Worm (Caenorhabditis elegans) whole organism, mixed stage, embryonic: ENCODE measurements around the gene T05C12.4.

Source experiments
- ceh-43 ChIP-seq: fragments of 200-800 bp; sonication (Bioruptor generic); optimal IDR thresholded peaks from 2 replicates; lab custom pipeline; 2018; ENCODE audit warnings: mild to moderate bottlenecking, missing genetic modification characterization, moderate library complexity, missing compliant biosample characterization
- lin-13 ChIP-seq: fragments of 150-350 bp; optimal IDR thresholded peaks from 2 replicates; lab custom pipeline; 2014; ENCODE audit warnings: missing biosample characterization, missing genetic modification characterization
- nhr-2 ChIP-seq: fragments of 150-350 bp; optimal IDR thresholded peaks from 2 replicates; lab custom pipeline; 2014; ENCODE audit warnings: missing biosample characterization, missing genetic modification characterization
- nhr-28 ChIP-seq: fragments of 150-350 bp; optimal IDR thresholded peaks from 2 replicates; lab custom pipeline; 2014; ENCODE audit warnings: missing biosample characterization, missing genetic modification characterization
- snpc-4 ChIP-seq: fragments of 150-350 bp; optimal IDR thresholded peaks from 2 replicates; lab custom pipeline; 2014; ENCODE audit warnings: missing biosample characterization, missing genetic modification characterization
- tbx-8 ChIP-seq: fragments of 200-800 bp; sonication (Bioruptor generic); optimal IDR thresholded peaks from 2 replicates; lab custom pipeline; 2018; ENCODE audit warnings: mild to moderate bottlenecking, missing genetic modification characterization, moderate library complexity, missing compliant biosample characterization

DNA sequence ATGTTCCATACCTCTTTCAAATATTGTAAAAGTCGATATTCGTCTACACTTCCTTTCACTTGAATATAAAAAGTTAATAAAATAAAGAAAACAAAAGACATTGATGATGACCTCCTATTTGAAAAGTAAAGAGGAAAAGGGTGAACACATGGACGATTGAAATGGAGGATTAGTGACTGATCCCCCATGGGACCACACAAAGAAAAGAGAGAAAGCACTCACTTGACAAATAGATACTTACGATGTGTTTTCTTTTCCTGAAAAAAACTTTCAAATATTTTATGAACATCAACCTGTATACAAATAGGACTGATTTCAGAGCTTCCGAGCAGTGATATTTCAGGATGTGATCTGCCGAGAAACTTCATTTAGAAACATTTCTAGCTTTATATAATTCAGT lies 3.1 kb downstream of the T05C12.4 start, which contains the start of gene acr-14:
- TF ChIP-seq tbx-8 (no peak), snpc-4 (tag; lab: Kevin White, UChicago) (no peak), nhr-28 (tag; lab: Kevin White, UChicago) (no peak), ceh-43 (no peak), lin-13 (no peak), nhr-2 (no peak)
